Worm (Caenorhabditis elegans) whole organism, midembryonic: ENCODE data around the gene R05G6.5.

Experiments
- T22C8.4 ChIP-seq: fragments of 200-800 bp; sonication (Bioruptor generic); IDR thresholded peaks from 2 replicates; pipeline ENCODE4 v1.3.6; 2022; ENCODE audit warnings: missing genetic modification characterization, missing compliant biosample characterization
- cog-1 ChIP-seq: sonication (generic microtip); optimal IDR thresholded peaks from 2 replicates; lab custom pipeline; 2016; ENCODE audit warnings: missing genetic modification characterization, missing compliant biosample characterization
- flt-1 ChIP-seq: fragments of 200-800 bp; sonication (Bioruptor generic); IDR thresholded peaks from 2 replicates; pipeline ENCODE4 v1.3.6; 2022; ENCODE audit warnings: missing genetic modification characterization, missing compliant biosample characterization
- klf-2 ChIP-seq: fragments of 200-800 bp; sonication (Bioruptor generic); conservative IDR thresholded peaks from 2 replicates; pipeline ENCODE4 v1.3.6; 2022; ENCODE audit warnings: missing genetic modification reagents, missing genetic modification characterization, missing compliant biosample characterization
- med-1 ChIP-seq: sonication (generic microtip); optimal IDR thresholded peaks from 2 replicates; lab custom pipeline; 2017; ENCODE audit warnings: missing genetic modification characterization, mild to moderate bottlenecking, missing compliant biosample characterization, antibody characterized with exemption, missing genetic modification reagents; ENCODE audit not compliant: insufficient read depth
- ref-1 ChIP-seq: fragments of 200-800 bp; sonication (Bioruptor generic); conservative IDR thresholded peaks from 2 replicates; pipeline ENCODE4 v1.3.6; 2022; ENCODE audit warnings: missing genetic modification reagents, missing genetic modification characterization, missing compliant biosample characterization
- tab-1 ChIP-seq: fragments of 200-800 bp; sonication (Bioruptor generic); IDR thresholded peaks from 2 replicates; pipeline ENCODE4 v1.3.6; 2022; ENCODE audit warnings: missing genetic modification characterization, missing compliant biosample characterization
- ztf-23 ChIP-seq: fragments of 200-800 bp; sonication (Bioruptor generic); IDR thresholded peaks from 2 replicates; pipeline ENCODE4 v1.3.6; 2022; ENCODE audit warnings: missing genetic modification reagents, missing genetic modification characterization, missing compliant biosample characterization
- ztf-29 ChIP-seq: fragments of 200-800 bp; sonication (Bioruptor generic); IDR thresholded peaks from 2 replicates; pipeline ENCODE4 v1.3.6; 2022; ENCODE audit warnings: missing genetic modification reagents, missing genetic modification characterization, missing compliant biosample characterization

DNA sequence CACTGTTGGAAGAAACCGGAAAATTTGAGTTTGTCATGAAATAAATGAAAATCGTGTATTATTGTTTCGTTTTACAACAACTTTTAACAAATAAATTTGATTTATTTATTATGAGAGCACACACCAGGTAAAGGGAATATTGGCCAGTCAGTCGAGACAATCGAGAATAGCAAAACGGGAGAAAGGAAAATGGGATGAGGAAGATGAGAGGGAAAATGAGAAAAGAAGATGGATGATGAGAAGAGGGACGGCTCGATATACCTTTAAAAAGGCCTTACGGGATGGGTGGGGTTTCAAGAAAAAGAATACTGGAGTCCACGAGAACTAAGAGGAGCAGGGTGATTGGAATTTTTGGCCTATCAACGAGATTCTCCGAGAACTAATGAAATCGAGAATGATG is 50.5 kb downstream of the R05G6.5 start:
- TF ChIP-seq ref-1 (GFP tag; lab: Robert Waterston, UW) (no peak), flt-1 (GFP tag; lab: Robert Waterston, UW) (no peak), med-1 (GFP tag; lab: Kevin White, UChicago) (no peak), ztf-29 (GFP tag; lab: Robert Waterston, UW) (no peak), tab-1 (no peak), ztf-23 (no peak), klf-2 (GFP tag; lab: Robert Waterston, UW) (no peak), T22C8.4 (GFP tag; lab: Robert Waterston, UW) (no peak), cog-1 (tag; lab: Kevin White, UChicago) (no peak)
